Fruit fly (Drosophila melanogaster): ENCODE measurements around the gene ais.
A peak's percentile ranks its signal among the peaks of the same experiment; 100 is the strongest.

ais gene

dm6 chr3L:17842892-17843703 lies 38.6 kb upstream of the ais start, which contains the start of gene CG5567:
Gene CG5567, minus strand, starts transcription at chr3L:17843544.
- TF ChIP-seq pros (GFP tag; optimal IDR thresholded peaks at IDR 0.05) (no peak), MESR4 (GFP tag; optimal IDR thresholded peaks at IDR 0.05) (peak; percentile 74), bsh (GFP tag; optimal IDR thresholded peaks at IDR 0.05) (peak in 1 of 2 experiments; percentile 23), Usf (GFP tag; optimal IDR thresholded peaks at IDR 0.05) (no peak), al (GFP tag; IDR thresholded peaks at IDR 0.05) (no peak), abd-A (tag; optimal IDR thresholded peaks at IDR 0.05) (no peak), Rfx (GFP tag; IDR thresholded peaks at IDR 0.05) (peak; percentile 44; the same call in 1 of the 2 replicates), scrt (GFP tag; optimal IDR thresholded peaks at IDR 0.05) (peak; percentile 85), CG8290 (GFP tag; optimal IDR thresholded peaks at IDR 0.05) (no peak), CG8290 (tag; optimal IDR thresholded peaks at IDR 0.05) (peak in 1 of 2 experiments; percentile 33), CG9817 (tag; optimal IDR thresholded peaks at IDR 0.05) (no peak), CG10274 (GFP tag; optimal IDR thresholded peaks at IDR 0.05) (no peak), gcm (GFP tag; optimal IDR thresholded peaks at IDR 0.05) (no peak), CG17359 (tag; optimal IDR thresholded peaks at IDR 0.05) (peak; percentile 9), Myb (GFP tag; optimal IDR thresholded peaks at IDR 0.05) (no peak), Trl (optimal IDR thresholded peaks at IDR 0.05) (no peak), Trl (GFP tag; optimal IDR thresholded peaks at IDR 0.05) (no peak), gro (GFP tag; optimal IDR thresholded peaks at IDR 0.05) (no peak), CG12659 (GFP tag; optimal IDR thresholded peaks at IDR 0.05) (peak; percentile 20), grau (tag; optimal IDR thresholded peaks at IDR 0.05) (peak; percentile 28), CG12155 (GFP tag; optimal IDR thresholded peaks at IDR 0.05) (peak; percentile 14), crp (GFP tag; optimal IDR thresholded peaks at IDR 0.05) (peak in 1 of 2 experiments; percentile 77), phol (tag; optimal IDR thresholded peaks at IDR 0.05) (peak; percentile 2), CG1602 (GFP tag; optimal IDR thresholded peaks at IDR 0.05) (no peak), esg (GFP tag; conservative IDR thresholded peaks at IDR 0.05) (no peak), ranshi (GFP tag; IDR thresholded peaks at IDR 0.05) (peak; percentile 38; the same call in 1 of the 2 replicates), CG15269 (tag; optimal IDR thresholded peaks at IDR 0.05) (peak; percentile 29), sisA (GFP tag; IDR thresholded peaks at IDR 0.05) (no peak), CG12942 (GFP tag; optimal IDR thresholded peaks at IDR 0.05) (no peak), dpn (GFP tag; optimal IDR thresholded peaks at IDR 0.05) (peak in 1 of 2 experiments; percentile 21), Nf-YA (GFP tag; IDR thresholded peaks at IDR 0.05) (no peak), pan (optimal IDR thresholded peaks at IDR 0.05) (no peak), pan (GFP tag; optimal IDR thresholded peaks at IDR 0.05 in 1 of 2, IDR thresholded peaks at IDR 0.05 in 1 of 2) (peak in 1 of 2 experiments; percentile 45), CG32532 (GFP tag; IDR thresholded peaks at IDR 0.05) (peak; percentile 34; the same call in 1 of the 2 replicates), ci (GFP tag; IDR thresholded peaks at IDR 0.05) (0 out of 3 replicates have a peak, but pooled peaks have one; percentile 37), Xbp1 (GFP tag; optimal IDR thresholded peaks at IDR 0.05) (peak; percentile 2), Med (GFP tag) (peak; percentile 87), lmd (GFP tag; IDR thresholded peaks at IDR 0.05) (peak; percentile 17; the same call in 1 of the 2 replicates), kah (GFP tag; optimal IDR thresholded peaks at IDR 0.05) (peak; percentile 95), danr (GFP tag; IDR thresholded peaks at IDR 0.05) (no peak), Fer3 (tag; optimal IDR thresholded peaks at IDR 0.05) (peak; percentile 30), lab (GFP tag; optimal IDR thresholded peaks at IDR 0.05) (peak; percentile 42), pfk (GFP tag; optimal IDR thresholded peaks at IDR 0.05) (no peak), CG2678 (tag; optimal IDR thresholded peaks at IDR 0.05) (peak; percentile 32), Xrp1 (GFP tag; IDR thresholded peaks at IDR 0.05) (peak; percentile 26; the same call in 1 of the 2 replicates), CG13624 (GFP tag; optimal IDR thresholded peaks at IDR 0.05) (peak; percentile 56), p53 (GFP tag; optimal IDR thresholded peaks at IDR 0.05) (no peak), pb (GFP tag; optimal IDR thresholded peaks at IDR 0.05) (no peak), CG12299 (tag; optimal IDR thresholded peaks at IDR 0.05) (no peak)

All from whole organism, embryonic.